Fruit fly (Drosophila melanogaster) whole organism, embryonic: ENCODE data around the gene IntS4.

Source experiments
- ATbp ChIP-seq: fragments of 200-800 bp; sonication (Bioruptor generic); optimal IDR thresholded peaks from 2 replicates; lab custom pipeline; 2017; ENCODE audit warnings: missing biosample characterization, mild to moderate bottlenecking, missing genetic modification characterization, missing genetic modification reagents
- Aef1 ChIP-seq: fragments of 200-800 bp; sonication (Bioruptor generic); IDR thresholded peaks from 3 replicates; pipeline ENCODE4 v1.3.6; 2022; ENCODE audit warnings: missing biosample characterization, missing genetic modification characterization
- B-H1 ChIP-seq: fragments of 200-800 bp; sonication (Bioruptor generic); IDR thresholded peaks from 3 replicates; pipeline ENCODE4 v1.3.6; 2022; ENCODE audit warnings: missing biosample characterization, missing genetic modification characterization
- CG10543 ChIP-seq: fragments of 200-800 bp; sonication (Bioruptor generic); optimal IDR thresholded peaks from 3 replicates; lab custom pipeline; 2017; ENCODE audit warnings: missing biosample characterization, mild to moderate bottlenecking, missing genetic modification characterization, moderate library complexity
- CG12104 ChIP-seq: fragments of 200-800 bp; sonication (Bioruptor generic); optimal IDR thresholded peaks from 3 replicates; lab custom pipeline; 2016; ENCODE audit warnings: missing biosample characterization, missing genetic modification characterization
- CG15011 ChIP-seq: fragments of 200-800 bp; sonication (Bioruptor generic); optimal IDR thresholded peaks from 3 replicates; lab custom pipeline; 2018; ENCODE audit warnings: missing biosample characterization, mild to moderate bottlenecking, missing genetic modification characterization
- CG15073 ChIP-seq: fragments of 200-800 bp; sonication (Bioruptor generic); optimal IDR thresholded peaks from 2 replicates; lab custom pipeline; 2016; ENCODE audit warnings: missing biosample characterization, missing genetic modification characterization
- CG16779 ChIP-seq: fragments of 200-800 bp; sonication (Bioruptor generic); IDR thresholded peaks from 2 replicates; pipeline ENCODE4 v1.3.6; 2022; ENCODE audit warnings: missing biosample characterization, missing genetic modification characterization
- CG16863 ChIP-seq: fragments of 200-800 bp; sonication (Bioruptor generic); optimal IDR thresholded peaks from 3 replicates; lab custom pipeline; 2016; ENCODE audit warnings: missing biosample characterization, missing genetic modification characterization
- CG17359 ChIP-seq: fragments of 200-800 bp; sonication (Bioruptor generic); optimal IDR thresholded peaks from 3 replicates; lab custom pipeline; 2018; ENCODE audit warnings: missing biosample characterization, mild to moderate bottlenecking, missing genetic modification characterization, moderate library complexity
- CG2199 ChIP-seq: fragments of 200-800 bp; sonication (Bioruptor generic); IDR thresholded peaks from 3 replicates; pipeline ENCODE4 v1.3.6; 2022; ENCODE audit warnings: missing biosample characterization, missing genetic modification characterization
- CG2875 ChIP-seq: fragments of 200-800 bp; sonication (Bioruptor generic); optimal IDR thresholded peaks from 2 replicates; lab custom pipeline; 2017; ENCODE audit warnings: missing biosample characterization, mild to moderate bottlenecking, missing genetic modification characterization, missing genetic modification reagents
- CG30403 ChIP-seq: fragments of 200-800 bp; sonication (Bioruptor generic); optimal IDR thresholded peaks from 3 replicates; lab custom pipeline; 2016; ENCODE audit warnings: missing biosample characterization, missing genetic modification characterization
- CG32772 ChIP-seq: fragments of 200-800 bp; sonication (Bioruptor generic); IDR thresholded peaks from 2 replicates; pipeline ENCODE4 v1.3.6; 2022; ENCODE audit warnings: missing biosample characterization, missing genetic modification characterization
- CG3995 ChIP-seq: fragments of 200-800 bp; sonication (Bioruptor generic); optimal IDR thresholded peaks from 3 replicates; lab custom pipeline; 2016; ENCODE audit warnings: missing biosample characterization, missing genetic modification characterization
- CG4282 ChIP-seq: fragments of 200-800 bp; sonication (Bioruptor generic); optimal IDR thresholded peaks from 2 replicates; lab custom pipeline; 2016; ENCODE audit warnings: missing biosample characterization, missing genetic modification characterization
- CG4360 ChIP-seq: fragments of 200-800 bp; sonication (Bioruptor generic); IDR thresholded peaks from 2 replicates; pipeline ENCODE4 v1.3.6; 2022; ENCODE audit warnings: missing biosample characterization, missing genetic modification characterization
- CG4707 ChIP-seq: fragments of 200-800 bp; sonication (Bioruptor generic); optimal IDR thresholded peaks from 2 replicates; lab custom pipeline; 2018; ENCODE audit warnings: missing biosample characterization, mild to moderate bottlenecking, missing genetic modification characterization, moderate library complexity
- CG5180 ChIP-seq: fragments of 200-800 bp; sonication (Bioruptor generic); optimal IDR thresholded peaks from 3 replicates; lab custom pipeline; 2017; ENCODE audit warnings: missing biosample characterization, missing genetic modification characterization, mild to moderate bottlenecking, moderate library complexity, missing genetic modification reagents
- CG6654 ChIP-seq: fragments of 200-800 bp; sonication (Bioruptor generic); optimal IDR thresholded peaks from 2 replicates; lab custom pipeline; 2017; ENCODE audit warnings: missing biosample characterization, mild to moderate bottlenecking, missing genetic modification characterization
- CG6791 ChIP-seq: fragments of 200-800 bp; sonication (Bioruptor generic); IDR thresholded peaks from 3 replicates; pipeline ENCODE4 v1.3.6; 2022; ENCODE audit warnings: missing biosample characterization, missing genetic modification characterization; ENCODE audit not compliant: partially characterized antibody
- CG8765 ChIP-seq: fragments of 200-800 bp; sonication (Bioruptor generic); IDR thresholded peaks from 2 replicates; pipeline ENCODE4 v1.3.6; 2022; ENCODE audit warnings: missing biosample characterization, missing genetic modification characterization
- Deaf1 ChIP-seq: fragments of 200-800 bp; optimal IDR thresholded peaks from 3 replicates; lab custom pipeline; 2019; ENCODE audit warnings: missing biosample characterization, mild to moderate bottlenecking, missing genetic modification characterization, moderate library complexity
- Doc3 ChIP-seq: fragments of 200-800 bp; sonication (Bioruptor generic); IDR thresholded peaks from 3 replicates; pipeline ENCODE4 v1.3.6; 2022; ENCODE audit warnings: missing biosample characterization, missing genetic modification characterization; ENCODE audit not compliant: partially characterized antibody
- Dp ChIP-seq: fragments of 200-800 bp; sonication (Bioruptor generic); optimal IDR thresholded peaks from 2 replicates; lab custom pipeline; 2018; ENCODE audit warnings: missing biosample characterization, mild to moderate bottlenecking, missing genetic modification characterization, moderate library complexity
- Fer1 ChIP-seq: fragments of 200-800 bp; sonication (Bioruptor generic); optimal IDR thresholded peaks from 2 replicates; lab custom pipeline; 2017; ENCODE audit warnings: missing biosample characterization, mild to moderate bottlenecking, missing genetic modification characterization
- HmgZ ChIP-seq: fragments of 200-800 bp; sonication (Bioruptor generic); optimal IDR thresholded peaks from 2 replicates; lab custom pipeline; 2018; ENCODE audit warnings: missing biosample characterization, mild to moderate bottlenecking, missing genetic modification characterization
- MESR4 ChIP-seq: fragments of 200-800 bp; sonication (Bioruptor generic); optimal IDR thresholded peaks from 2 replicates; lab custom pipeline; 2018; ENCODE audit warnings: missing biosample characterization, mild to moderate bottlenecking, missing genetic modification characterization, moderate library complexity
- Meics ChIP-seq: fragments of 200-800 bp; sonication (Bioruptor generic); optimal IDR thresholded peaks from 2 replicates; lab custom pipeline; 2017; ENCODE audit warnings: missing biosample characterization, mild to moderate bottlenecking, missing genetic modification characterization
- Sin3A ChIP-seq: fragments of >200 bp; optimal IDR thresholded peaks from 2 replicates; lab custom pipeline; 2018
- Sox100B ChIP-seq: fragments of 200-800 bp; sonication (Bioruptor generic); optimal IDR thresholded peaks from 3 replicates; lab custom pipeline; 2018; ENCODE audit warnings: missing biosample characterization, mild to moderate bottlenecking, missing genetic modification characterization
- YL-1 ChIP-seq: fragments of 200-800 bp; sonication (Bioruptor generic); optimal IDR thresholded peaks from 3 replicates; lab custom pipeline; 2017; ENCODE audit warnings: missing biosample characterization, mild to moderate bottlenecking, missing genetic modification characterization
- dati ChIP-seq: fragments of 200-800 bp; sonication (Bioruptor generic); IDR thresholded peaks from 2 replicates; pipeline ENCODE4 v1.3.6; 2022; ENCODE audit warnings: missing biosample characterization, missing genetic modification characterization
- emc ChIP-seq: fragments of 200-800 bp; sonication (Bioruptor generic); optimal IDR thresholded peaks from 2 replicates; lab custom pipeline; 2016; ENCODE audit warnings: missing biosample characterization, missing genetic modification characterization
- fd3F ChIP-seq: fragments of 200-800 bp; sonication (Bioruptor generic); optimal IDR thresholded peaks from 2 replicates; lab custom pipeline; 2018; ENCODE audit warnings: missing biosample characterization, mild to moderate bottlenecking, missing genetic modification characterization, moderate library complexity
- gcm ChIP-seq: fragments of 200-800 bp; sonication (Bioruptor generic); optimal IDR thresholded peaks from 2 replicates; lab custom pipeline; 2019; ENCODE audit warnings: missing biosample characterization, mild to moderate bottlenecking, missing genetic modification characterization, moderate library complexity
- luna ChIP-seq: fragments of 200-800 bp; sonication (Bioruptor generic); optimal IDR thresholded peaks from 2 replicates; lab custom pipeline; 2016; ENCODE audit warnings: missing biosample characterization, missing genetic modification characterization
- odd ChIP-seq: fragments of 200-800 bp; sonication (Bioruptor generic); optimal IDR thresholded peaks from 2 replicates; lab custom pipeline; 2017; ENCODE audit warnings: missing biosample characterization, mild to moderate bottlenecking, missing genetic modification characterization
- org-1 ChIP-seq: fragments of 200-800 bp; sonication (Bioruptor generic); optimal IDR thresholded peaks from 2 replicates; lab custom pipeline; 2017; ENCODE audit warnings: missing biosample characterization, missing genetic modification characterization
- pb ChIP-seq: fragments of 200-800 bp; sonication (Bioruptor generic); optimal IDR thresholded peaks from 3 replicates; lab custom pipeline; 2016; ENCODE audit warnings: missing biosample characterization, missing genetic modification characterization
- peb ChIP-seq: fragments of 200-800 bp; sonication (Bioruptor generic); IDR thresholded peaks from 2 replicates; pipeline ENCODE4 v1.3.6; 2022; ENCODE audit warnings: missing biosample characterization, missing genetic modification characterization
- sd ChIP-seq: fragments of 200-800 bp; sonication (Bioruptor generic); optimal IDR thresholded peaks from 3 replicates; lab custom pipeline; 2018; ENCODE audit warnings: missing biosample characterization, mild to moderate bottlenecking, missing genetic modification characterization, moderate library complexity
- shn ChIP-seq: fragments of 200-800 bp; sonication (Bioruptor generic); optimal IDR thresholded peaks from 3 replicates; lab custom pipeline; 2016; ENCODE audit warnings: missing biosample characterization, missing genetic modification characterization
- sisA ChIP-seq: fragments of 200-800 bp; sonication (Bioruptor generic); IDR thresholded peaks from 2 replicates; pipeline ENCODE4 v1.3.6; 2022; ENCODE audit warnings: missing biosample characterization, missing genetic modification characterization
- sob ChIP-seq: fragments of 200-800 bp; sonication (Bioruptor generic); IDR thresholded peaks from 2 replicates; pipeline ENCODE4 v1.3.6; 2022; ENCODE audit warnings: missing biosample characterization, missing genetic modification characterization
- stc ChIP-seq: fragments of 200-800 bp; sonication (Bioruptor generic); IDR thresholded peaks from 2 replicates; pipeline ENCODE4 v1.3.6; 2022; ENCODE audit warnings: missing biosample characterization, missing genetic modification characterization
- stwl ChIP-seq: fragments of 200-800 bp; sonication (Bioruptor generic); optimal IDR thresholded peaks from 3 replicates; lab custom pipeline; 2018; ENCODE audit warnings: missing biosample characterization, mild to moderate bottlenecking, missing genetic modification characterization, moderate library complexity
- tio ChIP-seq: fragments of 200-800 bp; sonication (Bioruptor generic); optimal IDR thresholded peaks from 2 replicates; lab custom pipeline; 2017; ENCODE audit warnings: missing biosample characterization, missing genetic modification characterization, inconsistent platforms
- toy ChIP-seq: fragments of 200-800 bp; sonication (Bioruptor generic); IDR thresholded peaks from 2 replicates; pipeline ENCODE4 v1.3.6; 2022; ENCODE audit warnings: missing biosample characterization, missing genetic modification characterization
- tup ChIP-seq: fragments of 200-800 bp; sonication (Bioruptor generic); optimal IDR thresholded peaks from 2 replicates; lab custom pipeline; 2016; ENCODE audit warnings: missing biosample characterization, mild to moderate bottlenecking, missing genetic modification characterization, moderate library complexity
- wor ChIP-seq: fragments of 200-800 bp; sonication (Bioruptor generic); IDR thresholded peaks from 2 replicates; pipeline ENCODE4 v1.3.6; 2022; ENCODE audit warnings: missing biosample characterization, missing genetic modification characterization

IntS4 gene

DNA sequence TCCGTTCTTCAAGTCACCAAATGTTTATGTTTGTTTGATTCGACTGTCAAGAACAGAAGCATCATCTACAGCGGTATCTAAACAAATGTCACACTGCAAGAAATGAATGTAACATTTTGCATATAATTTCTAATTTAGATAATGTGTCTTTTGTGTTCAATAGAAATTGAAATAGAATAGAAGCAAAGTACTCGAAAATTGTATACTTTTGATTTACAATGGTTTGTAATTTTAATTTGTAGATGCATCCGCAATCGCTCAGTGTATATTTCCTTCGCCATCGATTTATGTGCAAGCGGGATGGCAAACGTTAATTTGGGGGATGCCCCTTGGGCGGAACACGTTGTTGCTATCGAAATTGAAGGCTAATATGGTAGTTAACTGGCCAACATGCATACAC is 20.4 kb downstream of the IntS4 start (continued):
- peak; percentile 60 for TF ChIP-seq Meics (GFP tag; lab: Kevin White, UChicago)
- TF ChIP-seq sd (tag; lab: Kevin White, UChicago) = peak; percentile 5
- TF ChIP-seq Fer1 (GFP tag; lab: Kevin White, UChicago) = peak; percentile 68
- TF ChIP-seq YL-1 = no peak
- TF ChIP-seq org-1 = peak; percentile 59
- peak; percentile 66 for TF ChIP-seq CG4707 (GFP tag; lab: Kevin White, UChicago)
- TF ChIP-seq wor (GFP tag; lab: Robert Waterston, UW) = peak; percentile 40; the same call in 1 of the 2 replicates
- TF ChIP-seq gcm = peak; percentile 52
- no peak for TF ChIP-seq CG2199 (GFP tag; lab: Robert Waterston, UW)
- TF ChIP-seq tio = peak; percentile 8
- no peak for TF ChIP-seq CG4360
- peak; percentile 77 for TF ChIP-seq sob (GFP tag; lab: Robert Waterston, UW)
- peak; percentile 47; the same call in 1 of the 2 replicates for TF ChIP-seq stc (GFP tag; lab: Robert Waterston, UW)
- TF ChIP-seq peb (GFP tag; lab: Robert Waterston, UW) = no peak
- peak; percentile 56 for TF ChIP-seq CG32772 (GFP tag; lab: Robert Waterston, UW)
- peak; percentile 15 for TF ChIP-seq Deaf1 (tag; lab: Kevin White, UChicago)
- peak; percentile 45 for TF ChIP-seq Sox100B (GFP tag; lab: Kevin White, UChicago)
- no peak for TF ChIP-seq shn (GFP tag; lab: Kevin White, UChicago)
- peak; percentile 18 for TF ChIP-seq HmgZ (tag; lab: Kevin White, UChicago)
- no peak for TF ChIP-seq Doc3 (GFP tag; lab: Robert Waterston, UW)
- TF ChIP-seq fd3F (GFP tag; lab: Kevin White, UChicago) = peak; percentile 32
- TF ChIP-seq stwl (tag; lab: Kevin White, UChicago) = no peak
- no peak for TF ChIP-seq CG15073 (GFP tag; lab: Kevin White, UChicago)
- TF ChIP-seq dati = no peak
- TF ChIP-seq CG6791 (GFP tag; lab: Robert Waterston, UW) = no peak
- peak; percentile 13 for TF ChIP-seq CG15011 (GFP tag; lab: Kevin White, UChicago)
- TF ChIP-seq CG12104 (GFP tag; lab: Kevin White, UChicago) = no peak
- no peak for TF ChIP-seq luna (GFP tag; lab: Kevin White, UChicago)
- no peak for TF ChIP-seq emc (GFP tag; lab: Kevin White, UChicago)
- peak; percentile 55; the same call in 2 of the 3 replicates for TF ChIP-seq Aef1 (GFP tag; lab: Robert Waterston, UW)
- TF ChIP-seq CG2875 (GFP tag; lab: Kevin White, UChicago) = peak; percentile 18
- TF ChIP-seq CG3995 = no peak
- TF ChIP-seq ATbp (GFP tag; lab: Kevin White, UChicago) = peak; percentile 57
- peak; percentile 27 for TF ChIP-seq CG6654
- no peak for TF ChIP-seq CG16779
- TF ChIP-seq CG5180 (GFP tag; lab: Kevin White, UChicago) = peak; percentile 10
- TF ChIP-seq CG16863 = peak; percentile 45
- no peak for TF ChIP-seq Dp (GFP tag; lab: Kevin White, UChicago)
- TF ChIP-seq sisA (GFP tag; lab: Robert Waterston, UW) = peak; percentile 66
- TF ChIP-seq pb = peak; percentile 8
- TF ChIP-seq CG8765 (GFP tag; lab: Robert Waterston, UW) = no peak
- TF ChIP-seq B-H1 (GFP tag; lab: Robert Waterston, UW) = peak; percentile 22; the same call in 1 of the 3 replicates
- peak; percentile 63 for TF ChIP-seq CG30403 (GFP tag; lab: Kevin White, UChicago)
- TF ChIP-seq Sin3A (lab: Kevin White, UChicago) = no peak
- peak; percentile 73 for TF ChIP-seq CG17359 (tag; lab: Kevin White, UChicago)
- TF ChIP-seq CG10543 (GFP tag; lab: Kevin White, UChicago) = no peak
- peak; percentile 35 for TF ChIP-seq odd
- TF ChIP-seq CG4282 (GFP tag; lab: Kevin White, UChicago) = no peak
- TF ChIP-seq tup = no peak
- no peak for TF ChIP-seq MESR4 (GFP tag; lab: Kevin White, UChicago)
- no peak for TF ChIP-seq toy (GFP tag; lab: Robert Waterston, UW)
